Fruit fly (Drosophila melanogaster): Measurements from ENCODE around the gene grp.

The grp gene

DNA sequence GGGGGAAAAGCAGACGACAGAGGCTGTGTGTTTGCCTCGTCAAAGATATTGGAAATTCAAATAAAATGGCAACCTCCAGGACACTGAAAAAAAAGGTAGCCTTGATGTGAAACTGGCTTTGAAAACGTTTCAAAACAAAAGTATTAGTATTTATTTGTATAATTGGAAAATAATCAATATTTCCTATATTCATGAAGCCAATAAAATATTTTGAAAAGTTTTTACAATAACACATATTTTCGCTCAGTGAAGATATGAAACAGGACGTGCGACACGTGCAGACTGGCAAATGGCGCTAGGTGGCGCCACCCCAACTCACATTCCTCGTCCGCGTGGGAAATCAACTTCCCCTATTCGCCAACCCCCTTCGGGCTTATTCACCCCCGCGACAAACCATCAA lies 32.1 kb upstream of the grp start (continued):
- TF ChIP-seq nom (GFP tag; optimal IDR thresholded peaks at IDR 0.05) (no peak), nerfin-2 (GFP tag; IDR thresholded peaks at IDR 0.05; ENCODE audit: partially characterized antibody) (no peak), Atf6 (GFP tag; IDR thresholded peaks at IDR 0.05) (peak; percentile 60), hb (GFP tag; IDR thresholded peaks at IDR 0.05; ENCODE audit: partially characterized antibody) (no peak), CG30431 (GFP tag; optimal IDR thresholded peaks at IDR 0.05) (peak; percentile 9), onecut (GFP tag; IDR thresholded peaks at IDR 0.05) (peak; percentile 50), Bdp1 (GFP tag; optimal IDR thresholded peaks at IDR 0.05) (no peak), nerfin-1 (tag; optimal IDR thresholded peaks at IDR 0.05) (peak; percentile 3), Aef1 (GFP tag; IDR thresholded peaks at IDR 0.05) (no peak), Fer1 (GFP tag; optimal IDR thresholded peaks at IDR 0.05) (peak; percentile 81), Bgb (GFP tag; IDR thresholded peaks at IDR 0.05; ENCODE audit: partially characterized antibody) (no peak), sc (optimal IDR thresholded peaks at IDR 0.05) (no peak), sc (GFP tag; optimal IDR thresholded peaks at IDR 0.05) (no peak), CG1233 (GFP tag; optimal IDR thresholded peaks at IDR 0.05) (peak; percentile 12), CG17361 (GFP tag; IDR thresholded peaks at IDR 0.05) (peak; percentile 55; the same call in 2 of the 3 replicates), CG30403 (GFP tag; optimal IDR thresholded peaks at IDR 0.05) (peak; percentile 61), Neu2 (GFP tag; optimal IDR thresholded peaks at IDR 0.05; ENCODE audit: borderline replicate concordance) (no peak), CG6272 (GFP tag; IDR thresholded peaks at IDR 0.05) (no peak), E2f1 (GFP tag; IDR thresholded peaks at IDR 0.05) (0 out of 2 replicates have a peak, but pooled peaks have one; percentile 44), tna (GFP tag; IDR thresholded peaks at IDR 0.05; ENCODE audit: partially characterized antibody) (no peak), CG2712 (tag; optimal IDR thresholded peaks at IDR 0.05) (peak; percentile 32), CG8944 (GFP tag; optimal IDR thresholded peaks at IDR 0.05) (no peak), Optix (GFP tag; IDR thresholded peaks at IDR 0.05) (no peak), CG33557 (GFP tag; optimal IDR thresholded peaks at IDR 0.05) (no peak), pan (optimal IDR thresholded peaks at IDR 0.05) (no peak), pan (GFP tag; optimal IDR thresholded peaks at IDR 0.05 in 1 of 2, IDR thresholded peaks at IDR 0.05 in 1 of 2) (peak in 1 of 2 experiments; percentile 47), ERR (GFP tag; optimal IDR thresholded peaks at IDR 0.05) (no peak), odd (GFP tag; optimal IDR thresholded peaks at IDR 0.05) (peak; percentile 16), ftz-f1 (GFP tag; optimal IDR thresholded peaks at IDR 0.05) (no peak), wdn (GFP tag; IDR thresholded peaks at IDR 0.05) (0 out of 2 replicates have a peak, but pooled peaks have one; percentile 11), sug (tag; optimal IDR thresholded peaks at IDR 0.05) (peak; percentile 25), stwl (tag; optimal IDR thresholded peaks at IDR 0.05) (no peak), CG1529 (GFP tag; optimal IDR thresholded peaks at IDR 0.05) (no peak), maf-S (GFP tag; optimal IDR thresholded peaks at IDR 0.05) (no peak), Doc2 (GFP tag; IDR thresholded peaks at IDR 0.05) (no peak), dimm (GFP tag; IDR thresholded peaks at IDR 0.05) (no peak), gce (GFP tag; IDR thresholded peaks at IDR 0.05) (no peak), CG4820 (GFP tag; optimal IDR thresholded peaks at IDR 0.05) (no peak), sd (tag; optimal IDR thresholded peaks at IDR 0.05) (peak; percentile 46), CG14710 (tag; optimal IDR thresholded peaks at IDR 0.05) (no peak), peb (GFP tag; IDR thresholded peaks at IDR 0.05) (no peak), CG2116 (GFP tag; optimal IDR thresholded peaks at IDR 0.05) (peak; percentile 7), chinmo (GFP tag; IDR thresholded peaks at IDR 0.05; ENCODE audit: partially characterized antibody) (no peak), kni (GFP tag; optimal IDR thresholded peaks at IDR 0.05) (no peak), Side (GFP tag; optimal IDR thresholded peaks at IDR 0.05) (no peak), CG2120 (GFP tag; optimal IDR thresholded peaks at IDR 0.05) (peak; percentile 68), row (GFP tag; IDR thresholded peaks at IDR 0.05) (peak; percentile 70), CG6689 (GFP tag; IDR thresholded peaks at IDR 0.05) (peak; percentile 58; the same call in 1 of the 2 replicates), HLH3B (GFP tag; IDR thresholded peaks at IDR 0.05) (0 out of 2 replicates have a peak, but pooled peaks have one; percentile 28), tgo (GFP tag; IDR thresholded peaks at IDR 0.05) (peak; percentile 61), CG5180 (GFP tag; optimal IDR thresholded peaks at IDR 0.05) (no peak), Oaz (GFP tag; IDR thresholded peaks at IDR 0.05) (peak; percentile 27; the same call in 1 of the 2 replicates)
